Fruit fly (Drosophila melanogaster) whole organism, embryonic: ENCODE data around the gene Cka.
A peak's percentile ranks its signal among the peaks of the same experiment; 100 is the strongest.

Experiments used
- Antp ChIP-seq: fragments of 200-800 bp; sonication (Bioruptor generic); optimal IDR thresholded peaks from 3 replicates; lab custom pipeline; 2016; ENCODE audit warnings: missing biosample characterization, missing genetic modification characterization
- CG1024 ChIP-seq: fragments of 200-800 bp; sonication (Bioruptor generic); IDR thresholded peaks from 2 replicates; pipeline ENCODE4 v1.3.6; 2022; ENCODE audit warnings: missing biosample characterization, missing genetic modification characterization
- CG10462 ChIP-seq: fragments of 200-800 bp; sonication (Bioruptor generic); optimal IDR thresholded peaks from 2 replicates; lab custom pipeline; 2016; ENCODE audit warnings: missing biosample characterization, missing genetic modification characterization
- CG11456 ChIP-seq: fragments of 200-800 bp; sonication (Bioruptor generic); IDR thresholded peaks from 3 replicates; pipeline ENCODE4 v1.3.6; 2022; ENCODE audit warnings: missing biosample characterization, missing genetic modification characterization
- CG16779 ChIP-seq: fragments of 200-800 bp; sonication (Bioruptor generic); IDR thresholded peaks from 2 replicates; pipeline ENCODE4 v1.3.6; 2022; ENCODE audit warnings: missing biosample characterization, missing genetic modification characterization
- CG18476 ChIP-seq: fragments of 200-800 bp; sonication (Bioruptor generic); optimal IDR thresholded peaks from 2 replicates; lab custom pipeline; 2016; ENCODE audit warnings: missing biosample characterization, mild to moderate bottlenecking, missing genetic modification characterization
- CG18619 ChIP-seq: fragments of 200-800 bp; sonication (Bioruptor generic); optimal IDR thresholded peaks from 3 replicates; lab custom pipeline; 2017; ENCODE audit warnings: missing biosample characterization, mild to moderate bottlenecking, missing genetic modification characterization
- CG2116 ChIP-seq: fragments of 200-800 bp; sonication (Bioruptor generic); optimal IDR thresholded peaks from 3 replicates; lab custom pipeline; 2018; ENCODE audit warnings: missing biosample characterization, mild to moderate bottlenecking, missing genetic modification characterization
- CG2202 ChIP-seq: fragments of 200-800 bp; sonication (Bioruptor generic); optimal IDR thresholded peaks from 2 replicates; lab custom pipeline; 2018; ENCODE audit warnings: missing biosample characterization, mild to moderate bottlenecking, missing genetic modification characterization
- CG31441 ChIP-seq: fragments of 200-800 bp; sonication (Bioruptor generic); IDR thresholded peaks from 2 replicates; pipeline ENCODE4 v1.3.6; 2022; ENCODE audit warnings: missing biosample characterization, missing genetic modification characterization
- CG43689 ChIP-seq: fragments of 200-800 bp; sonication (Bioruptor generic); IDR thresholded peaks from 2 replicates; pipeline ENCODE4 v1.3.6; 2022; ENCODE audit warnings: missing biosample characterization, missing genetic modification characterization
- CG4404 ChIP-seq: fragments of 200-800 bp; sonication (Bioruptor generic); IDR thresholded peaks from 2 replicates; pipeline ENCODE4 v1.3.6; 2022; ENCODE audit warnings: missing biosample characterization, missing genetic modification characterization
- CG5953 ChIP-seq: fragments of 200-800 bp; sonication (Bioruptor generic); IDR thresholded peaks from 2 replicates; pipeline ENCODE4 v1.3.6; 2022; ENCODE audit warnings: missing biosample characterization, missing genetic modification characterization
- CG6254 ChIP-seq: fragments of 200-800 bp; sonication (Bioruptor generic); optimal IDR thresholded peaks from 3 replicates; lab custom pipeline; 2017; ENCODE audit warnings: mild to moderate bottlenecking, missing biosample characterization, missing genetic modification reagents, missing genetic modification characterization
- CG6689 ChIP-seq: fragments of 200-800 bp; sonication (Bioruptor generic); IDR thresholded peaks from 2 replicates; pipeline ENCODE4 v1.3.6; 2022; ENCODE audit warnings: missing biosample characterization, missing genetic modification characterization
- CG7372 ChIP-seq: fragments of 200-800 bp; sonication (Bioruptor generic); IDR thresholded peaks from 2 replicates; pipeline ENCODE4 v1.3.6; 2022; ENCODE audit warnings: missing biosample characterization, missing genetic modification characterization
- CG8359 ChIP-seq: fragments of 200-800 bp; sonication (Bioruptor generic); optimal IDR thresholded peaks from 2 replicates; lab custom pipeline; 2017; ENCODE audit warnings: missing biosample characterization, mild to moderate bottlenecking, missing genetic modification characterization, borderline replicate concordance
- CG9609 ChIP-seq: fragments of 200-800 bp; sonication (Bioruptor generic); optimal IDR thresholded peaks from 3 replicates; lab custom pipeline; 2016; ENCODE audit warnings: missing biosample characterization, missing genetic modification characterization
- Dbx ChIP-seq: fragments of 200-800 bp; sonication (Bioruptor generic); IDR thresholded peaks from 3 replicates; pipeline ENCODE4 v1.3.6; 2022; ENCODE audit warnings: missing biosample characterization, missing genetic modification characterization
- Drgx ChIP-seq: fragments of 200-800 bp; sonication (Bioruptor generic); IDR thresholded peaks from 2 replicates; pipeline ENCODE4 v1.3.6; 2022; ENCODE audit warnings: missing biosample characterization, missing genetic modification characterization
- Fer1 ChIP-seq: fragments of 200-800 bp; sonication (Bioruptor generic); optimal IDR thresholded peaks from 2 replicates; lab custom pipeline; 2017; ENCODE audit warnings: missing biosample characterization, mild to moderate bottlenecking, missing genetic modification characterization
- HLH54F ChIP-seq: fragments of 200-800 bp; sonication (Bioruptor generic); optimal IDR thresholded peaks from 3 replicates; lab custom pipeline; 2016; ENCODE audit warnings: missing biosample characterization, missing genetic modification characterization
- Hr78 ChIP-seq, 2 experiments: fragments of 200-800 bp in 1 of 2; fragments of >200 bp in 1 of 2; sonication (Bioruptor generic) in 1 of 2; optimal IDR thresholded peaks; 2 replicates each; lab custom pipeline; 2017 to 2019; ENCODE audit warnings: missing biosample characterization in 2 of 2, missing genetic modification characterization in 2 of 2, mild to moderate bottlenecking in 1 of 2, moderate library complexity in 1 of 2
- Mrtf ChIP-seq: fragments of 200-800 bp; sonication (Bioruptor generic); IDR thresholded peaks from 3 replicates; pipeline ENCODE4 v1.3.6; 2022; ENCODE audit warnings: missing biosample characterization, missing genetic modification characterization
- NFAT ChIP-seq: fragments of 200-800 bp; sonication (Bioruptor generic); IDR thresholded peaks from 2 replicates; pipeline ENCODE4 v1.3.6; 2022; ENCODE audit warnings: missing biosample characterization, missing genetic modification characterization
- Rx ChIP-seq: fragments of 200-800 bp; sonication (Bioruptor generic); IDR thresholded peaks from 2 replicates; pipeline ENCODE4 v1.3.6; 2022; ENCODE audit warnings: missing biosample characterization, missing genetic modification characterization
- Sox102F ChIP-seq: fragments of 200-800 bp; sonication (Bioruptor generic); optimal IDR thresholded peaks from 2 replicates; lab custom pipeline; 2018; ENCODE audit warnings: missing biosample characterization, mild to moderate bottlenecking, missing genetic modification characterization, moderate library complexity
- Sry-δ ChIP-seq: fragments of 200-800 bp; sonication (Bioruptor generic); optimal IDR thresholded peaks from 2 replicates; lab custom pipeline; 2016; ENCODE audit warnings: missing biosample characterization, missing genetic modification characterization
- TFAM ChIP-seq: fragments of 200-800 bp; sonication (Bioruptor generic); optimal IDR thresholded peaks from 2 replicates; lab custom pipeline; 2017; ENCODE audit warnings: missing biosample characterization, missing genetic modification characterization, inconsistent platforms
- Vsx1 ChIP-seq: fragments of 200-800 bp; sonication (Bioruptor generic); optimal IDR thresholded peaks from 2 replicates; lab custom pipeline; 2017; ENCODE audit warnings: missing biosample characterization, mild to moderate bottlenecking, missing genetic modification characterization, missing genetic modification reagents
- ac ChIP-seq: fragments of 200-800 bp; sonication (Bioruptor generic); optimal IDR thresholded peaks from 3 replicates; lab custom pipeline; 2017; ENCODE audit warnings: missing biosample characterization, mild to moderate bottlenecking, missing genetic modification characterization
- dpn ChIP-seq, 2 experiments: fragments of 200-800 bp; sonication (Bioruptor generic); optimal IDR thresholded peaks; 3 replicates each; lab custom pipeline; 2016; ENCODE audit warnings: missing biosample characterization in 2 of 2, missing genetic modification characterization in 2 of 2
- dysf ChIP-seq: fragments of 200-800 bp; sonication (Bioruptor generic); IDR thresholded peaks from 3 replicates; pipeline ENCODE4 v1.3.6; 2022; ENCODE audit warnings: missing biosample characterization, missing genetic modification characterization
- emc ChIP-seq: fragments of 200-800 bp; sonication (Bioruptor generic); optimal IDR thresholded peaks from 2 replicates; lab custom pipeline; 2016; ENCODE audit warnings: missing biosample characterization, missing genetic modification characterization
- insv ChIP-seq, 2 experiments: fragments of 200-800 bp; sonication (Bioruptor generic); optimal IDR thresholded peaks; 3 replicates each; lab custom pipeline; 2016 to 2018; ENCODE audit warnings: missing biosample characterization in 2 of 2, missing genetic modification characterization in 2 of 2
- nau ChIP-seq: fragments of 200-800 bp; sonication (Bioruptor generic); optimal IDR thresholded peaks from 3 replicates; lab custom pipeline; 2017; ENCODE audit warnings: missing biosample characterization, mild to moderate bottlenecking, missing genetic modification characterization, missing genetic modification reagents
- onecut ChIP-seq: fragments of 200-800 bp; sonication (Bioruptor generic); IDR thresholded peaks from 2 replicates; pipeline ENCODE4 v1.3.6; 2022; ENCODE audit warnings: missing biosample characterization, missing genetic modification characterization
- org-1 ChIP-seq: fragments of 200-800 bp; sonication (Bioruptor generic); optimal IDR thresholded peaks from 2 replicates; lab custom pipeline; 2017; ENCODE audit warnings: missing biosample characterization, missing genetic modification characterization
- pita ChIP-seq: fragments of 200-800 bp; sonication (Bioruptor generic); optimal IDR thresholded peaks from 2 replicates; lab custom pipeline; 2017; ENCODE audit warnings: missing biosample characterization, mild to moderate bottlenecking, missing genetic modification characterization
- pros ChIP-seq: fragments of 200-800 bp; sonication (Bioruptor generic); optimal IDR thresholded peaks from 3 replicates; lab custom pipeline; 2019; ENCODE audit warnings: missing biosample characterization, mild to moderate bottlenecking, missing genetic modification characterization, moderate library complexity
- salm ChIP-seq: fragments of 200-800 bp; sonication (Bioruptor generic); optimal IDR thresholded peaks from 2 replicates; lab custom pipeline; 2018; ENCODE audit warnings: missing biosample characterization, mild to moderate bottlenecking, missing genetic modification characterization
- usp ChIP-seq: fragments of >200 bp; optimal IDR thresholded peaks from 2 replicates; lab custom pipeline; 2017; ENCODE audit warnings: missing biosample characterization, missing genetic modification characterization
- vnd ChIP-seq: fragments of 200-800 bp; sonication (Bioruptor generic); IDR thresholded peaks from 3 replicates; pipeline ENCODE4 v1.3.6; 2022; ENCODE audit warnings: missing biosample characterization, missing genetic modification characterization; ENCODE audit not compliant: partially characterized antibody
- vvl ChIP-seq: fragments of 200-800 bp; sonication (Bioruptor generic); IDR thresholded peaks from 2 replicates; pipeline ENCODE4 v1.3.6; 2022; ENCODE audit warnings: missing biosample characterization, missing genetic modification characterization
- wdn ChIP-seq: fragments of 200-800 bp; sonication (Bioruptor generic); IDR thresholded peaks from 2 replicates; pipeline ENCODE4 v1.3.6; 2022; ENCODE audit warnings: missing biosample characterization, missing genetic modification characterization
- z ChIP-seq: fragments of 200-800 bp; sonication (Bioruptor generic); IDR thresholded peaks from 3 replicates; pipeline ENCODE4 v1.3.6; 2022; ENCODE audit warnings: missing biosample characterization, missing genetic modification characterization
- zen ChIP-seq: fragments of 200-800 bp; sonication (Bioruptor generic); optimal IDR thresholded peaks from 3 replicates; lab custom pipeline; 2018; ENCODE audit warnings: missing biosample characterization, mild to moderate bottlenecking, missing genetic modification characterization, moderate library complexity
- zen2 ChIP-seq: fragments of 200-800 bp; sonication (Bioruptor generic); IDR thresholded peaks from 3 replicates; pipeline ENCODE4 v1.3.6; 2022; ENCODE audit warnings: missing biosample characterization, missing genetic modification characterization; ENCODE audit not compliant: partially characterized antibody
- zfh2 ChIP-seq: fragments of 200-800 bp; sonication (Bioruptor generic); optimal IDR thresholded peaks from 2 replicates; lab custom pipeline; 2016; ENCODE audit warnings: missing biosample characterization, missing genetic modification characterization

The Cka gene

dm6 chr2L:8081640-8082485 is 51.3 kb downstream of the Cka start (continued):
- peak; percentile 45 for TF ChIP-seq CG4404 (GFP tag; lab: Robert Waterston, UW)
- peak; percentile 94 for TF ChIP-seq vvl (GFP tag; lab: Robert Waterston, UW)
- TF ChIP-seq Mrtf (GFP tag; lab: Robert Waterston, UW): peak; percentile 76; the same call in 1 of the 3 replicates
- no peak for TF ChIP-seq usp
- peak; percentile 73 for TF ChIP-seq org-1
- TF ChIP-seq zen2 (GFP tag; lab: Robert Waterston, UW): no peak
- TF ChIP-seq insv (GFP tag; optimal IDR thresholded peaks at IDR 0.05; lab: Kevin White, UChicago): peak in 1 of 2 experiments; percentile 50
- TF ChIP-seq Vsx1 (GFP tag; lab: Kevin White, UChicago): peak; percentile 72
- peak; percentile 82 for TF ChIP-seq CG18619
- peak; percentile 81 for TF ChIP-seq CG31441
- no peak for TF ChIP-seq CG18476 (GFP tag; lab: Kevin White, UChicago)
- TF ChIP-seq CG43689 (GFP tag; lab: Robert Waterston, UW): peak; percentile 48; the same call in 1 of the 2 replicates
- peak; percentile 69 for TF ChIP-seq pros (GFP tag; lab: Kevin White, UChicago)
- no peak for TF ChIP-seq NFAT
- peak; percentile 37; the same call in 1 of the 2 replicates for TF ChIP-seq Drgx (GFP tag; lab: Robert Waterston, UW)
- TF ChIP-seq dysf: peak; percentile 91
- TF ChIP-seq CG5953 (GFP tag; lab: Robert Waterston, UW): peak; percentile 80; the same call in 1 of the 2 replicates
- peak; percentile 64 for TF ChIP-seq CG8359
- TF ChIP-seq vnd (GFP tag; lab: Robert Waterston, UW): no peak
- peak; percentile 85 for TF ChIP-seq Dbx (GFP tag; lab: Robert Waterston, UW)
- peak; percentile 89 for TF ChIP-seq Sox102F (GFP tag; lab: Kevin White, UChicago)
- TF ChIP-seq zen (tag; lab: Kevin White, UChicago): peak; percentile 66
- peak; percentile 80 for TF ChIP-seq CG10462 (GFP tag; lab: Kevin White, UChicago)
- peak; percentile 62 for TF ChIP-seq CG2202 (tag; lab: Kevin White, UChicago)
- peak; percentile 70; the same call in 1 of the 2 replicates for TF ChIP-seq wdn (GFP tag; lab: Robert Waterston, UW)
- peak; percentile 65 for TF ChIP-seq CG6689
- TF ChIP-seq nau: no peak
- TF ChIP-seq CG9609 (GFP tag; lab: Kevin White, UChicago): peak; percentile 6
- no peak for TF ChIP-seq Rx
- TF ChIP-seq onecut (GFP tag; lab: Robert Waterston, UW): peak; percentile 83; the same call in 1 of the 2 replicates
- no peak for TF ChIP-seq z (GFP tag; lab: Robert Waterston, UW)
- TF ChIP-seq ac (GFP tag; lab: Kevin White, UChicago): peak; percentile 45
- TF ChIP-seq emc (GFP tag; lab: Kevin White, UChicago): no peak
- peak; percentile 28 for TF ChIP-seq Antp (GFP tag; lab: Kevin White, UChicago)
- no peak for TF ChIP-seq pita (GFP tag; lab: Kevin White, UChicago)
- no peak for TF ChIP-seq Sry-δ (GFP tag; lab: Kevin White, UChicago)
- peak; percentile 26 for TF ChIP-seq zfh2 (GFP tag; lab: Kevin White, UChicago)
- TF ChIP-seq HLH54F (GFP tag; lab: Kevin White, UChicago): peak; percentile 44
- peak; percentile 73 for TF ChIP-seq salm
- peak; percentile 51 for TF ChIP-seq Fer1 (GFP tag; lab: Kevin White, UChicago)
- TF ChIP-seq CG1024: peak; percentile 74; the same call in 1 of the 2 replicates
- peak; percentile 47 for TF ChIP-seq CG2116 (GFP tag; lab: Kevin White, UChicago)
- no peak for TF ChIP-seq TFAM (GFP tag; lab: Kevin White, UChicago)
- no peak; the same call in none of the 2 replicates for TF ChIP-seq CG7372 (GFP tag; lab: Robert Waterston, UW)
- TF ChIP-seq CG6254 (GFP tag; lab: Kevin White, UChicago): peak; percentile 64
- peak in 1 of 2 experiments; percentile 64 for TF ChIP-seq Hr78 (GFP tag; optimal IDR thresholded peaks at IDR 0.05; lab: Kevin White, UChicago)
- peak in 1 of 2 experiments; percentile 79 for TF ChIP-seq dpn (GFP tag; optimal IDR thresholded peaks at IDR 0.05; lab: Kevin White, UChicago)
- TF ChIP-seq CG16779 (GFP tag; lab: Robert Waterston, UW): no peak
- peak; percentile 78; the same call in 2 of the 3 replicates for TF ChIP-seq CG11456
